Worm (Caenorhabditis elegans): Measurements from ENCODE around the gene F44E2.10.
A peak's percentile ranks its signal among the peaks of the same experiment; 100 is the strongest.

The F44E2.10 gene

ce11 chrIII:8782080-8782479 is 48.8 kb downstream of the F44E2.10 start:
- TF ChIP-seq duxl-1 (tag; optimal IDR thresholded peaks at IDR 0.05; ENCODE audit: poor library complexity) (no peak), nhr-76 (tag; optimal IDR thresholded peaks at IDR 0.05) (no peak), egl-43 (GFP tag; IDR thresholded peaks at IDR 0.05) (no peak), sdz-12 (GFP tag; optimal IDR thresholded peaks at IDR 0.05) (no peak), mdl-1 (tag; optimal IDR thresholded peaks at IDR 0.05) (peak in 1 of 2 experiments; percentile 45), R02D3.7 (tag; optimal IDR thresholded peaks at IDR 0.05) (no peak), hlh-30 (tag; optimal IDR thresholded peaks at IDR 0.05; ENCODE audit: insufficient read depth) (peak; percentile 52), lsy-2 (tag; optimal IDR thresholded peaks at IDR 0.05) (peak in 1 of 2 experiments; percentile 47), hlh-11 (tag; optimal IDR thresholded peaks at IDR 0.05) (peak; percentile 2), unc-62 (GFP tag; optimal IDR thresholded peaks at IDR 0.05 in 1 of 2) (peak in 1 of 2 experiments; percentile 93), unc-62 (tag; optimal IDR thresholded peaks at IDR 0.05) (no peak), nhr-11 (tag; optimal IDR thresholded peaks at IDR 0.05) (peak; percentile 4), ceh-32 (tag; optimal IDR thresholded peaks at IDR 0.05; ENCODE audit: poor library complexity) (no peak), fos-1 (tag; optimal IDR thresholded peaks at IDR 0.05) (no peak), daf-16 (GFP tag; optimal IDR thresholded peaks at IDR 0.05) (peak in 1 of 2 experiments; percentile 4), daf-16 (tag; optimal IDR thresholded peaks at IDR 0.05) (no peak), dpl-1 (GFP tag; optimal IDR thresholded peaks at IDR 0.05) (peak; percentile 12), rbr-2 (tag; optimal IDR thresholded peaks at IDR 0.05) (peak; percentile 1), aly-2 (tag; optimal IDR thresholded peaks at IDR 0.05) (no peak), lim-7 (GFP tag; IDR thresholded peaks at IDR 0.05) (no peak), dmd-6 (GFP tag; IDR thresholded peaks at IDR 0.05) (0 out of 2 replicates have a peak, but pooled peaks have one; percentile 20), php-3 (GFP tag; IDR thresholded peaks at IDR 0.05) (no peak), jun-1 (tag; optimal IDR thresholded peaks at IDR 0.05) (no peak), nhr-25 (tag; optimal IDR thresholded peaks at IDR 0.05; ENCODE audit: borderline replicate concordance, insufficient read depth) (no peak)

DNA sequence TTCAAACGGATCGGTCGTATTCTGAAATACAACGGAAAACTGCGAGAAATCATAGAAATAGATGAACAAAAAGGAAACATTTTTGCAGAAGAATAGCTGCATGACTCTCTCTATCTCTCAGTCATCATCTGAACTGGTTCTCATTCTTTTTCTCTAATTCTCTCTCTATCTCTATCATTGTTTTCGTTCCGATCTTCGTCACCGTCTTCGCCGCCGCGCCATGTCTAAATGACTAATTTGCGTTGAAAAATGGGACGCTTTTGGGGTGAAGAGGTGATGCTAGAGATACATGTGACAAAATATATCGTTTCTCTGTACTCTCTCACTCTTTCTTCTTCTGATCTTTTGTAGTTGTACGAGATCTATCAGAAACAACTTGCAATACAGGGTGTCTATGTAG is 50.4 kb downstream of the F44E2.10 start:
- no peak for TF ChIP-seq attf-4 (tag; optimal IDR thresholded peaks at IDR 0.05)
- TF ChIP-seq mes-2 (tag; optimal IDR thresholded peaks at IDR 0.05; ENCODE audit: poor library complexity, severe bottlenecking) = peak; percentile 9
- TF ChIP-seq hlh-11 (tag; optimal IDR thresholded peaks at IDR 0.05) = peak; percentile 89
- TF ChIP-seq hlh-30 (tag; optimal IDR thresholded peaks at IDR 0.05; ENCODE audit: insufficient read depth) = peak; percentile 84
- TF ChIP-seq mxl-3 (GFP tag; optimal IDR thresholded peaks at IDR 0.05) = peak; percentile 74
- TF ChIP-seq ceh-62 (tag; optimal IDR thresholded peaks at IDR 0.05) = no peak
- no peak for TF ChIP-seq ZK546.5 (tag; optimal IDR thresholded peaks at IDR 0.05)
- no peak for TF ChIP-seq R02D3.7 (tag; optimal IDR thresholded peaks at IDR 0.05)
- TF ChIP-seq mdl-1 (tag; optimal IDR thresholded peaks at IDR 0.05) = peak; percentile 49 to 89
- no peak for TF ChIP-seq cey-2 (tag; optimal IDR thresholded peaks at IDR 0.05; ENCODE audit: borderline replicate concordance, insufficient read depth)
- no peak for TF ChIP-seq pha-4 (GFP tag; IDR thresholded peaks at IDR 0.05)
- no peak for TF ChIP-seq pha-4 (tag; optimal IDR thresholded peaks at IDR 0.05)
- TF ChIP-seq fos-1 (tag; optimal IDR thresholded peaks at IDR 0.05) = no peak
- TF ChIP-seq nhr-28 (tag; optimal IDR thresholded peaks at IDR 0.05) = peak; percentile 81
- TF ChIP-seq nhr-102 (tag; optimal IDR thresholded peaks at IDR 0.05) = no peak
- peak; percentile 48 for TF ChIP-seq nhr-11 (tag; optimal IDR thresholded peaks at IDR 0.05)
- no peak for TF ChIP-seq ztf-11 (tag; optimal IDR thresholded peaks at IDR 0.05)
- no peak for TF ChIP-seq tag-97 (GFP tag; IDR thresholded peaks at IDR 0.05)
- TF ChIP-seq lsy-2 (tag; optimal IDR thresholded peaks at IDR 0.05) = peak in 1 of 2 experiments; percentile 43
- no peak for TF ChIP-seq spr-3 (GFP tag; optimal IDR thresholded peaks at IDR 0.05)
- no peak for TF ChIP-seq nhr-6 (tag; optimal IDR thresholded peaks at IDR 0.05)
- peak; percentile 50 for TF ChIP-seq mep-1 (tag; optimal IDR thresholded peaks at IDR 0.05)
- peak; percentile 45; the same call in 1 of the 2 replicates for TF ChIP-seq dmd-6 (GFP tag; IDR thresholded peaks at IDR 0.05)
- peak; percentile 52 for TF ChIP-seq nhr-48 (tag; optimal IDR thresholded peaks at IDR 0.05)
- TF ChIP-seq unc-62 (GFP tag; optimal IDR thresholded peaks at IDR 0.05 in 1 of 2) = peak in 1 of 2 experiments; percentile 99
- TF ChIP-seq unc-62 (tag; optimal IDR thresholded peaks at IDR 0.05) = no peak
- TF ChIP-seq ztf-7 (tag; optimal IDR thresholded peaks at IDR 0.05) = no peak
- peak; percentile 18 for TF ChIP-seq aha-1 (tag)
- peak; percentile 33 for TF ChIP-seq dve-1 (tag; optimal IDR thresholded peaks at IDR 0.05; ENCODE audit: insufficient read depth)
- TF ChIP-seq ceh-20 (GFP tag; IDR thresholded peaks at IDR 0.05) = 0 out of 2 replicates have a peak, but pooled peaks have one; percentile 8
- TF ChIP-seq ceh-44 (GFP tag; IDR thresholded peaks at IDR 0.05) = no peak
- no peak for TF ChIP-seq php-3 (GFP tag; IDR thresholded peaks at IDR 0.05)
- no peak for TF ChIP-seq mdt-29 (GFP tag; IDR thresholded peaks at IDR 0.05)
- no peak for TF ChIP-seq dpl-1 (GFP tag; optimal IDR thresholded peaks at IDR 0.05)
- TF ChIP-seq ces-1 (GFP tag; optimal IDR thresholded peaks at IDR 0.05) = no peak
